Fruit fly (Drosophila melanogaster): ENCODE results near the gene meigo.

Gene meigo

dm6 chr3R:21158643-21159042 lies 20.6 kb downstream of the meigo start:
- TF ChIP-seq pan (optimal IDR thresholded peaks at IDR 0.05) (no peak), CG8478 (optimal IDR thresholded peaks at IDR 0.05) (no peak), usp (GFP tag; optimal IDR thresholded peaks at IDR 0.05) (no peak), Dll (optimal IDR thresholded peaks at IDR 0.05) (no peak), EcR (GFP tag; optimal IDR thresholded peaks at IDR 0.05) (no peak), psq (optimal IDR thresholded peaks at IDR 0.05) (no peak)

- TF ChIP-seq Dll (optimal IDR thresholded peaks at IDR 0.05) (no peak), usp (GFP tag; optimal IDR thresholded peaks at IDR 0.05) (no peak), psq (optimal IDR thresholded peaks at IDR 0.05) (no peak)
Observed at dm6 chr3R:21161042-21161532, 23.0 kb downstream of the meigo start, which contains the start of gene cDIP. Gene cDIP (minus strand): TSS chr3R:21161092.

- no peak for TF ChIP-seq Dll (optimal IDR thresholded peaks at IDR 0.05)
- TF ChIP-seq EcR (GFP tag; optimal IDR thresholded peaks at IDR 0.05) = no peak
- no peak for TF ChIP-seq CG8478 (optimal IDR thresholded peaks at IDR 0.05)
- no peak for TF ChIP-seq pan (optimal IDR thresholded peaks at IDR 0.05)
- TF ChIP-seq usp (GFP tag; optimal IDR thresholded peaks at IDR 0.05) = no peak
- TF ChIP-seq psq (optimal IDR thresholded peaks at IDR 0.05) = no peak
Observed at dm6 chr3R:21161620-21162029, 23.6 kb downstream of the meigo start.

- TF ChIP-seq usp (GFP tag; optimal IDR thresholded peaks at IDR 0.05) (no peak), pan (optimal IDR thresholded peaks at IDR 0.05) (no peak), CG8478 (optimal IDR thresholded peaks at IDR 0.05) (no peak), EcR (GFP tag; optimal IDR thresholded peaks at IDR 0.05) (no peak), psq (optimal IDR thresholded peaks at IDR 0.05) (no peak), Dll (optimal IDR thresholded peaks at IDR 0.05) (no peak)
Observed at dm6 chr3R:21163318-21163828, 25.3 kb downstream of the meigo start, which contains the start of gene CG5810. Gene CG5810 (plus strand): TSS chr3R:21163778.

- TF ChIP-seq usp (GFP tag; optimal IDR thresholded peaks at IDR 0.05) (no peak), pan (optimal IDR thresholded peaks at IDR 0.05) (no peak), CG8478 (optimal IDR thresholded peaks at IDR 0.05) (no peak), EcR (GFP tag; optimal IDR thresholded peaks at IDR 0.05) (no peak), Dll (optimal IDR thresholded peaks at IDR 0.05) (no peak), psq (optimal IDR thresholded peaks at IDR 0.05) (no peak)
Observed at dm6 chr3R:21168105-21168504, 30.0 kb downstream of the meigo start, which contains the start of gene Snmp1. Gene Snmp1 (minus strand): TSS chr3R:21168205.

- TF ChIP-seq CG8478 (optimal IDR thresholded peaks at IDR 0.05) (no peak), Dll (optimal IDR thresholded peaks at IDR 0.05) (no peak), pan (optimal IDR thresholded peaks at IDR 0.05) (no peak), EcR (GFP tag; optimal IDR thresholded peaks at IDR 0.05) (no peak), usp (GFP tag; optimal IDR thresholded peaks at IDR 0.05) (no peak), psq (optimal IDR thresholded peaks at IDR 0.05) (no peak)
Observed at dm6 chr3R:21169525-21170149, 31.6 kb downstream of the meigo start.

dm6 chr3R:21176663-21177145 lies 38.6 kb downstream of the meigo start:
- no peak for TF ChIP-seq EcR (GFP tag; optimal IDR thresholded peaks at IDR 0.05)
- TF ChIP-seq psq (optimal IDR thresholded peaks at IDR 0.05) = no peak
- no peak for TF ChIP-seq pan (optimal IDR thresholded peaks at IDR 0.05)
- TF ChIP-seq CG8478 (optimal IDR thresholded peaks at IDR 0.05) = no peak
- no peak for TF ChIP-seq Dll (optimal IDR thresholded peaks at IDR 0.05)
- TF ChIP-seq usp (GFP tag; optimal IDR thresholded peaks at IDR 0.05) = no peak

dm6 chr3R:21179592-21180390 lies 41.7 kb downstream of the meigo start:
- TF ChIP-seq EcR (GFP tag; optimal IDR thresholded peaks at IDR 0.05) = no peak
- no peak for TF ChIP-seq CG8478 (optimal IDR thresholded peaks at IDR 0.05)
- TF ChIP-seq usp (GFP tag; optimal IDR thresholded peaks at IDR 0.05) = no peak
- TF ChIP-seq Dll (optimal IDR thresholded peaks at IDR 0.05) = no peak
- TF ChIP-seq pan (optimal IDR thresholded peaks at IDR 0.05) = no peak
- TF ChIP-seq psq (optimal IDR thresholded peaks at IDR 0.05) = no peak

- TF ChIP-seq EcR (GFP tag; optimal IDR thresholded peaks at IDR 0.05) = no peak
- TF ChIP-seq Dll (optimal IDR thresholded peaks at IDR 0.05) = no peak
- TF ChIP-seq usp (GFP tag; optimal IDR thresholded peaks at IDR 0.05) = no peak
- no peak for TF ChIP-seq pan (optimal IDR thresholded peaks at IDR 0.05)
- no peak for TF ChIP-seq psq (optimal IDR thresholded peaks at IDR 0.05)
- no peak for TF ChIP-seq CG8478 (optimal IDR thresholded peaks at IDR 0.05)
Observed at dm6 chr3R:21180391-21180796, 42.3 kb downstream of the meigo start.

dm6 chr3R:21181957-21182356 lies 43.9 kb downstream of the meigo start:
- TF ChIP-seq psq (optimal IDR thresholded peaks at IDR 0.05) = no peak
- TF ChIP-seq EcR (GFP tag; optimal IDR thresholded peaks at IDR 0.05) = no peak

dm6 chr3R:21184373-21185132 lies 46.5 kb downstream of the meigo start:
- TF ChIP-seq psq (optimal IDR thresholded peaks at IDR 0.05) (no peak), pan (optimal IDR thresholded peaks at IDR 0.05) (no peak), EcR (GFP tag; optimal IDR thresholded peaks at IDR 0.05) (no peak), Dll (optimal IDR thresholded peaks at IDR 0.05) (no peak), usp (GFP tag; optimal IDR thresholded peaks at IDR 0.05) (no peak), CG8478 (optimal IDR thresholded peaks at IDR 0.05) (no peak)
